Worm (Caenorhabditis elegans) whole organism, young adult: ENCODE measurements around the gene npp-26.

ENCODE experiments used
- F23B12.7 ChIP-seq: sonication (generic microtip); optimal IDR thresholded peaks from 2 replicates; lab custom pipeline; 2017; ENCODE audit warnings: missing genetic modification characterization, mild to moderate bottlenecking, missing compliant biosample characterization, antibody characterized with exemption, moderate library complexity; ENCODE audit not compliant: insufficient read depth
- F33H1.4 ChIP-seq: fragments of 200-800 bp; sonication (Bioruptor generic); IDR thresholded peaks from 2 replicates; pipeline ENCODE4 v1.3.6; 2022; ENCODE audit warnings: missing genetic modification reagents, missing genetic modification characterization, missing compliant biosample characterization
- F37B4.10 ChIP-seq: fragments of 200-800 bp; sonication (Bioruptor generic); IDR thresholded peaks from 2 replicates; pipeline ENCODE4 v1.3.6; 2022; ENCODE audit warnings: missing genetic modification characterization, missing compliant biosample characterization
- K11D2.4 ChIP-seq: fragments of 200-800 bp; sonication (Bioruptor generic); IDR thresholded peaks from 2 replicates; pipeline ENCODE4 v1.3.6; 2022; ENCODE audit warnings: missing genetic modification reagents, missing genetic modification characterization, missing compliant biosample characterization
- Y67H2A.10 ChIP-seq: fragments of 200-800 bp; sonication (Bioruptor generic); conservative IDR thresholded peaks from 2 replicates; pipeline ENCODE4 v1.3.6; 2022; ENCODE audit warnings: missing genetic modification reagents, missing genetic modification characterization, missing compliant biosample characterization
- Y95B8A.8 ChIP-seq: fragments of 200-800 bp; sonication (Bioruptor generic); IDR thresholded peaks from 2 replicates; pipeline ENCODE4 v1.3.6; 2022; ENCODE audit warnings: missing genetic modification reagents, missing genetic modification characterization, missing compliant biosample characterization
- ama-1 ChIP-seq, 3 experiments: fragments of 150-350 bp in 1 of 3; sonication (generic microtip) in 2 of 3; optimal IDR thresholded peaks; 2 replicates each; lab custom pipeline; 2014 to 2018; ENCODE audit warnings: missing biosample characterization in 2 of 3, missing genetic modification characterization in 2 of 3, missing genetic modification reagents in 2 of 3
- atf-7 ChIP-seq: sonication (generic microtip); optimal IDR thresholded peaks from 2 replicates; lab custom pipeline; 2017; ENCODE audit warnings: mild to moderate bottlenecking, missing genetic modification characterization, missing compliant biosample characterization
- attf-5 ChIP-seq: fragments of 200-800 bp; sonication (Bioruptor generic); optimal IDR thresholded peaks from 2 replicates; lab custom pipeline; 2018; ENCODE audit warnings: mild to moderate bottlenecking, missing genetic modification characterization, missing compliant biosample characterization
- cebp-2 ChIP-seq: fragments of 200-800 bp; sonication (Bioruptor generic); IDR thresholded peaks from 2 replicates; pipeline ENCODE4 v1.3.6; 2022; ENCODE audit warnings: missing genetic modification characterization, missing compliant biosample characterization
- ceh-100 ChIP-seq: fragments of 200-800 bp; sonication (Bioruptor generic); IDR thresholded peaks from 2 replicates; pipeline ENCODE4 v1.3.6; 2022; ENCODE audit warnings: missing genetic modification reagents, missing genetic modification characterization, missing compliant biosample characterization
- ceh-79 ChIP-seq: sonication (generic microtip); optimal IDR thresholded peaks from 2 replicates; lab custom pipeline; 2017; ENCODE audit warnings: mild to moderate bottlenecking, missing genetic modification characterization, missing compliant biosample characterization
- chd-7 ChIP-seq: sonication (generic microtip); optimal IDR thresholded peaks from 2 replicates; lab custom pipeline; 2016; ENCODE audit warnings: mild to moderate bottlenecking, missing genetic modification characterization, moderate library complexity, missing compliant biosample characterization
- ekl-4 ChIP-seq: fragments of 200-800 bp; sonication (Bioruptor generic); IDR thresholded peaks from 2 replicates; pipeline ENCODE4 v1.3.6; 2022; ENCODE audit warnings: missing genetic modification reagents, missing genetic modification characterization, missing compliant biosample characterization
- hlh-12 ChIP-seq: sonication (generic microtip); optimal IDR thresholded peaks from 2 replicates; lab custom pipeline; 2016; ENCODE audit warnings: missing genetic modification characterization, missing compliant biosample characterization
- hmg-1.2 ChIP-seq: fragments of 200-800 bp; sonication (Bioruptor generic); IDR thresholded peaks from 2 replicates; pipeline ENCODE4 v1.3.6; 2022; ENCODE audit warnings: missing genetic modification reagents, missing genetic modification characterization, missing compliant biosample characterization
- hrde-1 ChIP-seq: sonication (generic microtip); optimal IDR thresholded peaks from 2 replicates; lab custom pipeline; 2016; ENCODE audit warnings: missing genetic modification characterization, mild to moderate bottlenecking, missing compliant biosample characterization, moderate library complexity, missing genotype, missing genetic modification reagents, borderline replicate concordance
- lin-40 ChIP-seq: sonication (generic microtip); optimal IDR thresholded peaks from 2 replicates; lab custom pipeline; 2016; ENCODE audit warnings: missing genetic modification characterization, mild to moderate bottlenecking, missing compliant biosample characterization, missing genotype, missing genetic modification reagents
- lin-54 ChIP-seq: fragments of 200-800 bp; sonication (Bioruptor generic); optimal IDR thresholded peaks from 2 replicates; lab custom pipeline; 2018; ENCODE audit warnings: mild to moderate bottlenecking, missing genetic modification characterization, missing compliant biosample characterization
- madf-3 ChIP-seq: fragments of 200-800 bp; sonication (Bioruptor generic); IDR thresholded peaks from 2 replicates; pipeline ENCODE4 v1.3.6; 2022; ENCODE audit warnings: missing genetic modification reagents, missing genetic modification characterization, missing compliant biosample characterization
- mcd-1 ChIP-seq: fragments of 200-800 bp; sonication (Bioruptor generic); IDR thresholded peaks from 2 replicates; pipeline ENCODE4 v1.3.6; 2022; ENCODE audit warnings: missing genetic modification reagents, missing genetic modification characterization, missing compliant biosample characterization
- nfya-1 ChIP-seq: sonication (generic microtip); optimal IDR thresholded peaks from 2 replicates; lab custom pipeline; 2017; ENCODE audit warnings: antibody characterized with exemption, missing compliant biosample characterization, missing genetic modification characterization, borderline replicate concordance; ENCODE audit not compliant: insufficient read depth
- rpc-1 ChIP-seq, 2 experiments: fragments of 150-350 bp in 1 of 2; sonication (generic microtip) in 1 of 2; optimal IDR thresholded peaks; 2 replicates each; lab custom pipeline; 2014 to 2018; ENCODE audit warnings: missing biosample characterization in 1 of 2, missing genetic modification characterization in 1 of 2, missing genetic modification reagents in 1 of 2, missing genotype in 1 of 2
- snpc-1.3 ChIP-seq: sonication (generic microtip); optimal IDR thresholded peaks from 2 replicates; lab custom pipeline; 2017; ENCODE audit warnings: missing genetic modification characterization, mild to moderate bottlenecking, missing compliant biosample characterization, antibody characterized with exemption, moderate library complexity, missing genotype, missing genetic modification reagents; ENCODE audit not compliant: insufficient read depth
- snpc-3.4 ChIP-seq: sonication (generic microtip); optimal IDR thresholded peaks from 2 replicates; lab custom pipeline; 2017; ENCODE audit warnings: missing genetic modification characterization, mild to moderate bottlenecking, missing compliant biosample characterization, antibody characterized with exemption, moderate library complexity, missing genotype, missing genetic modification reagents
- snpc-4 ChIP-seq, 5 experiments: fragments of 150-350 bp in 1 of 5; sonication (generic microtip) in 4 of 5; optimal IDR thresholded peaks; 2 replicates each; lab custom pipeline; 2014 to 2018; ENCODE audit warnings: missing genetic modification characterization in 5 of 5, missing biosample characterization in 3 of 5, antibody characterized with exemption in 2 of 5, mild to moderate bottlenecking in 2 of 5, missing compliant biosample characterization in 2 of 5, missing genotype in 2 of 5, moderate library complexity in 2 of 5, missing genetic modification reagents in 1 of 5
- somi-1 ChIP-seq: fragments of 200-800 bp; sonication (Bioruptor generic); optimal IDR thresholded peaks from 2 replicates; lab custom pipeline; 2018; ENCODE audit warnings: mild to moderate bottlenecking, missing genetic modification characterization, missing compliant biosample characterization
- tbx-9 ChIP-seq: sonication (generic microtip); optimal IDR thresholded peaks from 2 replicates; lab custom pipeline; 2016; ENCODE audit warnings: borderline replicate concordance, missing genetic modification characterization, inconsistent platforms, missing compliant biosample characterization
- zfh-2 ChIP-seq: fragments of 200-800 bp; sonication (Bioruptor generic); conservative IDR thresholded peaks from 2 replicates; pipeline ENCODE4 v1.3.6; 2022; ENCODE audit warnings: missing genetic modification reagents, missing genetic modification characterization, missing compliant biosample characterization
- zim-3 ChIP-seq: sonication (generic microtip); optimal IDR thresholded peaks from 2 replicates; lab custom pipeline; 2017; ENCODE audit warnings: mild to moderate bottlenecking, missing genetic modification characterization, moderate library complexity, missing compliant biosample characterization
- ztf-3 ChIP-seq: fragments of 200-800 bp; sonication (Bioruptor generic); optimal IDR thresholded peaks from 2 replicates; lab custom pipeline; 2018; ENCODE audit warnings: mild to moderate bottlenecking, missing genetic modification characterization, missing compliant biosample characterization

npp-26 gene

ce11 chrIV:4789445-4789844, 24.9 kb downstream of the npp-26 start, which contains the start of gene R11E3.1:
Gene R11E3.1 (plus strand): TSS chrIV:4789745.
- TF ChIP-seq Y67H2A.10 (no peak), mcd-1 (GFP tag; lab: Robert Waterston, UW) (no peak), lin-54 (GFP tag; lab: Kevin White, UChicago) (no peak), nfya-1 (tag; lab: Kevin White, UChicago) (no peak), ztf-3 (GFP tag; lab: Kevin White, UChicago) (no peak), F33H1.4 (GFP tag; lab: Robert Waterston, UW) (no peak), ceh-79 (tag; lab: Kevin White, UChicago) (no peak), ceh-100 (GFP tag; lab: Robert Waterston, UW) (no peak), F37B4.10 (GFP tag; lab: Robert Waterston, UW) (no peak), K11D2.4 (GFP tag; lab: Robert Waterston, UW) (no peak), lin-40 (no peak), somi-1 (GFP tag; lab: Kevin White, UChicago) (no peak)

- no peak for TF ChIP-seq rpc-1 (optimal IDR thresholded peaks at IDR 0.05; lab: Kevin White, UChicago)
- no peak for TF ChIP-seq rpc-1 (tag; optimal IDR thresholded peaks at IDR 0.05; lab: Kevin White, UChicago)
- TF ChIP-seq hmg-1.2 (GFP tag; lab: Robert Waterston, UW) = 0 out of 2 replicates have a peak, but pooled peaks have one; percentile 9
- no peak for TF ChIP-seq cebp-2
- TF ChIP-seq tbx-9 (tag; lab: Kevin White, UChicago) = no peak
Observed at ce11 chrIV:4795111-4795510, 30.6 kb downstream of the npp-26 start.

ce11 chrIV:4799114-4799513, 34.6 kb downstream of the npp-26 start, which contains the start of gene eor-1:
Gene eor-1 (minus strand): TSS chrIV:4799178.
- TF ChIP-seq ama-1 (optimal IDR thresholded peaks at IDR 0.05; lab: Kevin White, UChicago) (no peak), ama-1 (GFP tag; optimal IDR thresholded peaks at IDR 0.05; lab: Kevin White, UChicago) (peak in 1 of 2 experiments; percentile 44), mcd-1 (GFP tag; lab: Robert Waterston, UW) (peak; percentile 79), attf-5 (GFP tag; lab: Kevin White, UChicago) (peak; percentile 40), F23B12.7 (tag; lab: Kevin White, UChicago) (no peak), lin-40 (peak; percentile 3), snpc-3.4 (peak; percentile 27), snpc-4 (GFP tag; optimal IDR thresholded peaks at IDR 0.05; lab: Kevin White, UChicago) (peak; percentile 15), snpc-4 (tag; optimal IDR thresholded peaks at IDR 0.05; lab: Kevin White, UChicago) (peak in 2 of 4 experiments; percentile 6 to 58), hlh-12 (no peak)

- no peak for TF ChIP-seq nfya-1 (tag; lab: Kevin White, UChicago)
- no peak for TF ChIP-seq snpc-1.3
- no peak for TF ChIP-seq zim-3
- no peak for TF ChIP-seq zfh-2
- no peak for TF ChIP-seq atf-7 (tag; lab: Kevin White, UChicago)
- no peak for TF ChIP-seq madf-3 (GFP tag; lab: Robert Waterston, UW)
- TF ChIP-seq chd-7 (tag; lab: Kevin White, UChicago) = no peak
- TF ChIP-seq Y95B8A.8 (GFP tag; lab: Robert Waterston, UW) = no peak
- TF ChIP-seq, all 124 proteins: peak for 0
Observed at ce11 chrIV:4802494-4802893, 38.0 kb downstream of the npp-26 start, which contains the start of gene dpf-7. Gene dpf-7 (minus strand): TSS chrIV:4802594.

ce11 chrIV:4806486-4806885, 42.0 kb downstream of the npp-26 start, which contains the start of gene dpf-5:
Gene dpf-5 (minus strand): TSS chrIV:4806586.
- TF ChIP-seq ekl-4 (GFP tag; lab: Robert Waterston, UW) = 0 out of 2 replicates have a peak, but pooled peaks have one; percentile 20
- peak; percentile 23 for TF ChIP-seq hrde-1 (tag; lab: Kevin White, UChicago)
- TF ChIP-seq snpc-3.4 = no peak
